Fruit fly (Drosophila melanogaster) whole organism, embryonic: ENCODE data around the gene Pep.
A peak's percentile ranks its signal among the peaks of the same experiment; 100 is the strongest.

ENCODE experiments used
- Asciz ChIP-seq: fragments of 200-800 bp; sonication (Bioruptor generic); optimal IDR thresholded peaks from 2 replicates; lab custom pipeline; 2017; ENCODE audit warnings: missing biosample characterization, mild to moderate bottlenecking, missing genetic modification characterization, missing genetic modification reagents
- B-H1 ChIP-seq: fragments of 200-800 bp; sonication (Bioruptor generic); IDR thresholded peaks from 3 replicates; pipeline ENCODE4 v1.3.6; 2022; ENCODE audit warnings: missing biosample characterization, missing genetic modification characterization
- B-H2 ChIP-seq: fragments of 200-800 bp; sonication (Bioruptor generic); optimal IDR thresholded peaks from 2 replicates; lab custom pipeline; 2018; ENCODE audit warnings: missing biosample characterization, mild to moderate bottlenecking, missing genetic modification characterization
- CG1529 ChIP-seq: fragments of 200-800 bp; sonication (Bioruptor generic); optimal IDR thresholded peaks from 3 replicates; lab custom pipeline; 2018; ENCODE audit warnings: missing biosample characterization, missing genetic modification characterization
- CG16863 ChIP-seq: fragments of 200-800 bp; sonication (Bioruptor generic); optimal IDR thresholded peaks from 3 replicates; lab custom pipeline; 2016; ENCODE audit warnings: missing biosample characterization, missing genetic modification characterization
- CG17328 ChIP-seq: fragments of 200-800 bp; sonication (Bioruptor generic); IDR thresholded peaks from 2 replicates; pipeline ENCODE4 v1.3.6; 2022; ENCODE audit warnings: missing biosample characterization, missing genetic modification characterization
- CG17359 ChIP-seq: fragments of 200-800 bp; sonication (Bioruptor generic); optimal IDR thresholded peaks from 3 replicates; lab custom pipeline; 2018; ENCODE audit warnings: missing biosample characterization, mild to moderate bottlenecking, missing genetic modification characterization, moderate library complexity
- CG17802 ChIP-seq: fragments of 200-800 bp; sonication (Bioruptor generic); optimal IDR thresholded peaks from 2 replicates; lab custom pipeline; 2018; ENCODE audit warnings: missing biosample characterization, mild to moderate bottlenecking, missing genetic modification characterization, moderate library complexity
- CG1832 ChIP-seq: fragments of 200-800 bp; sonication (Bioruptor generic); optimal IDR thresholded peaks from 2 replicates; lab custom pipeline; 2017; ENCODE audit warnings: missing biosample characterization, mild to moderate bottlenecking, missing genetic modification characterization, inconsistent platforms
- CG2116 ChIP-seq: fragments of 200-800 bp; sonication (Bioruptor generic); optimal IDR thresholded peaks from 3 replicates; lab custom pipeline; 2018; ENCODE audit warnings: missing biosample characterization, mild to moderate bottlenecking, missing genetic modification characterization
- CG30020 ChIP-seq: fragments of 200-800 bp; optimal IDR thresholded peaks from 2 replicates; lab custom pipeline; 2019; ENCODE audit warnings: missing biosample characterization, mild to moderate bottlenecking, missing genetic modification characterization, moderate library complexity
- CG30431 ChIP-seq: fragments of 200-800 bp; sonication (Bioruptor generic); optimal IDR thresholded peaks from 2 replicates; lab custom pipeline; 2017; ENCODE audit warnings: missing biosample characterization, missing genetic modification characterization
- CG3065 ChIP-seq: fragments of 200-800 bp; sonication (Bioruptor generic); optimal IDR thresholded peaks from 2 replicates; lab custom pipeline; 2016; ENCODE audit warnings: missing biosample characterization, missing genetic modification characterization
- CG33557 ChIP-seq: fragments of 200-800 bp; sonication (Bioruptor generic); optimal IDR thresholded peaks from 2 replicates; lab custom pipeline; 2019; ENCODE audit warnings: missing biosample characterization, mild to moderate bottlenecking, missing genetic modification characterization, moderate library complexity
- CG3407 ChIP-seq: fragments of 200-800 bp; sonication (Bioruptor generic); optimal IDR thresholded peaks from 2 replicates; lab custom pipeline; 2018; ENCODE audit warnings: missing biosample characterization, mild to moderate bottlenecking, missing genetic modification characterization
- CG3726 ChIP-seq: fragments of 200-800 bp; sonication (Bioruptor generic); IDR thresholded peaks from 3 replicates; pipeline ENCODE4, ENCODE4 v1.3.6; 2022; ENCODE audit warnings: missing biosample characterization, missing genetic modification characterization
- CG5180 ChIP-seq: fragments of 200-800 bp; sonication (Bioruptor generic); optimal IDR thresholded peaks from 3 replicates; lab custom pipeline; 2017; ENCODE audit warnings: missing biosample characterization, missing genetic modification characterization, mild to moderate bottlenecking, moderate library complexity, missing genetic modification reagents
- CG6254 ChIP-seq: fragments of 200-800 bp; sonication (Bioruptor generic); optimal IDR thresholded peaks from 3 replicates; lab custom pipeline; 2017; ENCODE audit warnings: mild to moderate bottlenecking, missing biosample characterization, missing genetic modification reagents, missing genetic modification characterization
- CG6813 ChIP-seq: fragments of 200-800 bp; sonication (Bioruptor generic); optimal IDR thresholded peaks from 2 replicates; lab custom pipeline; 2017; ENCODE audit warnings: missing biosample characterization, missing genetic modification characterization, mild to moderate bottlenecking, moderate library complexity, missing genetic modification reagents
- CG8359 ChIP-seq: fragments of 200-800 bp; sonication (Bioruptor generic); optimal IDR thresholded peaks from 2 replicates; lab custom pipeline; 2017; ENCODE audit warnings: missing biosample characterization, mild to moderate bottlenecking, missing genetic modification characterization, borderline replicate concordance
- CG8944 ChIP-seq: fragments of 200-800 bp; sonication (Bioruptor generic); optimal IDR thresholded peaks from 3 replicates; lab custom pipeline; 2016; ENCODE audit warnings: missing biosample characterization, missing genetic modification characterization
- CoRest ChIP-seq: fragments of 200-800 bp; sonication (Bioruptor generic); optimal IDR thresholded peaks from 3 replicates; lab custom pipeline; 2018; ENCODE audit warnings: missing biosample characterization, mild to moderate bottlenecking, missing genetic modification characterization, moderate library complexity
- HLHmδ ChIP-seq: fragments of 200-800 bp; sonication (Bioruptor generic); optimal IDR thresholded peaks from 2 replicates; lab custom pipeline; 2018; ENCODE audit warnings: missing biosample characterization, mild to moderate bottlenecking, missing genetic modification characterization, moderate library complexity
- Hmx ChIP-seq: fragments of 200-800 bp; sonication (Bioruptor generic); optimal IDR thresholded peaks from 2 replicates; lab custom pipeline; 2016; ENCODE audit warnings: missing biosample characterization, missing genetic modification characterization
- Med ChIP-seq: fragments of 200-800 bp; sonication (Bioruptor generic); peaks from one replicate; lab custom pipeline; 2016; ENCODE audit warnings: missing biosample characterization, missing genetic modification characterization, mild to moderate bottlenecking, inconsistent platforms, moderate library complexity
- NC2α ChIP-seq: fragments of 200-800 bp; sonication (Bioruptor generic); optimal IDR thresholded peaks from 2 replicates; lab custom pipeline; 2016; ENCODE audit warnings: missing biosample characterization, missing genetic modification characterization
- Opbp ChIP-seq: fragments of 200-800 bp; sonication (Bioruptor generic); IDR thresholded peaks from 3 replicates; pipeline ENCODE4 v1.3.6; 2022; ENCODE audit warnings: missing biosample characterization, missing genetic modification characterization; ENCODE audit not compliant: partially characterized antibody
- Pdp1 ChIP-seq, 2 experiments: fragments of 200-800 bp; sonication (Bioruptor generic); optimal IDR thresholded peaks; 3 replicates each; lab custom pipeline; 2016; ENCODE audit warnings: missing biosample characterization in 2 of 2, missing genetic modification characterization in 2 of 2, mild to moderate bottlenecking in 1 of 2, moderate library complexity in 1 of 2
- Ravus ChIP-seq: fragments of 200-800 bp; sonication (Bioruptor generic); IDR thresholded peaks from 2 replicates; pipeline ENCODE4 v1.3.6; 2022; ENCODE audit warnings: missing biosample characterization, missing genetic modification characterization
- Rx ChIP-seq: fragments of 200-800 bp; sonication (Bioruptor generic); IDR thresholded peaks from 2 replicates; pipeline ENCODE4 v1.3.6; 2022; ENCODE audit warnings: missing biosample characterization, missing genetic modification characterization
- Sry-β ChIP-seq: fragments of 200-800 bp; sonication (Bioruptor generic); optimal IDR thresholded peaks from 2 replicates; lab custom pipeline; 2018; ENCODE audit warnings: missing biosample characterization, mild to moderate bottlenecking, missing genetic modification characterization, moderate library complexity
- ac ChIP-seq: fragments of 200-800 bp; sonication (Bioruptor generic); optimal IDR thresholded peaks from 3 replicates; lab custom pipeline; 2017; ENCODE audit warnings: missing biosample characterization, mild to moderate bottlenecking, missing genetic modification characterization
- bowl ChIP-seq: fragments of 200-800 bp; sonication (Bioruptor generic); IDR thresholded peaks from 2 replicates; pipeline ENCODE4 v1.3.6; 2022; ENCODE audit warnings: missing biosample characterization, missing genetic modification characterization
- dan ChIP-seq: fragments of 200-800 bp; sonication (Bioruptor generic); IDR thresholded peaks from 2 replicates; pipeline ENCODE4 v1.3.6; 2022; ENCODE audit warnings: missing biosample characterization, missing genetic modification characterization
- danr ChIP-seq: fragments of 200-800 bp; sonication (Bioruptor generic); IDR thresholded peaks from 2 replicates; pipeline ENCODE4 v1.3.6; 2022; ENCODE audit warnings: missing biosample characterization, missing genetic modification characterization
- dmrt99B ChIP-seq: fragments of 200-800 bp; sonication (Bioruptor generic); optimal IDR thresholded peaks from 2 replicates; lab custom pipeline; 2018; ENCODE audit warnings: missing biosample characterization, mild to moderate bottlenecking, missing genetic modification characterization, moderate library complexity
- fd64A ChIP-seq: fragments of 200-800 bp; sonication (Bioruptor generic); optimal IDR thresholded peaks from 3 replicates; lab custom pipeline; 2018; ENCODE audit warnings: missing biosample characterization, mild to moderate bottlenecking, missing genetic modification characterization
- gro ChIP-seq: fragments of 200-800 bp; sonication (Bioruptor generic); optimal IDR thresholded peaks from 2 replicates; lab custom pipeline; 2016; ENCODE audit warnings: missing biosample characterization, missing genetic modification characterization
- gsb-n ChIP-seq: fragments of 200-800 bp; sonication (Bioruptor generic); optimal IDR thresholded peaks from 3 replicates; lab custom pipeline; 2018; ENCODE audit warnings: missing biosample characterization, mild to moderate bottlenecking, missing genetic modification characterization
- hb ChIP-seq: fragments of 200-800 bp; sonication (Bioruptor generic); IDR thresholded peaks from 3 replicates; pipeline ENCODE4 v1.3.6; 2022; ENCODE audit warnings: missing biosample characterization, missing genetic modification characterization; ENCODE audit not compliant: partially characterized antibody
- inv ChIP-seq: fragments of 200-800 bp; sonication (Bioruptor generic); IDR thresholded peaks from 2 replicates; pipeline ENCODE4 v1.3.6; 2022; ENCODE audit warnings: missing biosample characterization, missing genetic modification characterization; ENCODE audit not compliant: partially characterized antibody
- lilli ChIP-seq: fragments of 200-800 bp; sonication (Bioruptor generic); optimal IDR thresholded peaks from 3 replicates; lab custom pipeline; 2016; ENCODE audit warnings: missing biosample characterization, missing genetic modification characterization
- luna ChIP-seq: fragments of 200-800 bp; sonication (Bioruptor generic); optimal IDR thresholded peaks from 2 replicates; lab custom pipeline; 2016; ENCODE audit warnings: missing biosample characterization, missing genetic modification characterization
- org-1 ChIP-seq: fragments of 200-800 bp; sonication (Bioruptor generic); optimal IDR thresholded peaks from 2 replicates; lab custom pipeline; 2017; ENCODE audit warnings: missing biosample characterization, missing genetic modification characterization
- sc ChIP-seq, 3 experiments: fragments of >200 bp in 2 of 3; fragments of 200-800 bp in 1 of 3; sonication (Bioruptor generic) in 1 of 3; optimal IDR thresholded peaks; 2 replicates in 2 of 3; 3 replicates in 1 of 3; lab custom pipeline; 2017; ENCODE audit warnings: mild to moderate bottlenecking in 1 of 3, missing biosample characterization in 1 of 3, missing genetic modification characterization in 1 of 3, missing genetic modification reagents in 1 of 3
- sd ChIP-seq: fragments of 200-800 bp; sonication (Bioruptor generic); optimal IDR thresholded peaks from 3 replicates; lab custom pipeline; 2018; ENCODE audit warnings: missing biosample characterization, mild to moderate bottlenecking, missing genetic modification characterization, moderate library complexity
- so ChIP-seq: fragments of 200-800 bp; sonication (Bioruptor generic); IDR thresholded peaks from 3 replicates; pipeline ENCODE4 v1.3.6; 2022; ENCODE audit warnings: missing biosample characterization, missing genetic modification characterization
- stwl ChIP-seq: fragments of 200-800 bp; sonication (Bioruptor generic); optimal IDR thresholded peaks from 3 replicates; lab custom pipeline; 2018; ENCODE audit warnings: missing biosample characterization, mild to moderate bottlenecking, missing genetic modification characterization, moderate library complexity

The Pep gene

dm6 chr3L:17656716-17657395 lies 12.0 kb upstream of the Pep start (continued):
- TF ChIP-seq HLHmδ (GFP tag; lab: Kevin White, UChicago) (peak; percentile 78), CG30020 (tag; lab: Kevin White, UChicago) (no peak), sc (optimal IDR thresholded peaks at IDR 0.05; lab: Kevin White, UChicago) (no peak), sc (GFP tag; optimal IDR thresholded peaks at IDR 0.05; lab: Kevin White, UChicago) (peak; percentile 28), lilli (GFP tag; lab: Kevin White, UChicago) (no peak), NC2α (GFP tag; lab: Kevin White, UChicago) (no peak), CG3726 (GFP tag; lab: Robert Waterston, UW) (0 out of 3 replicates have a peak, but pooled peaks have one; percentile 42), Asciz (GFP tag; lab: Kevin White, UChicago) (peak; percentile 58), CG17328 (GFP tag; lab: Robert Waterston, UW) (peak; percentile 26; the same call in 1 of the 2 replicates), ac (GFP tag; lab: Kevin White, UChicago) (peak; percentile 17), stwl (tag; lab: Kevin White, UChicago) (no peak), org-1 (GFP tag; lab: Kevin White, UChicago) (peak; percentile 19), Ravus (GFP tag; lab: Robert Waterston, UW) (no peak), B-H1 (GFP tag; lab: Robert Waterston, UW) (no peak), CG5180 (no peak), Med (GFP tag; lab: Kevin White, UChicago) (peak; percentile 65), so (0 out of 3 replicates have a peak, but pooled peaks have one; percentile 8), CG17802 (tag; lab: Kevin White, UChicago) (no peak), dmrt99B (tag; lab: Kevin White, UChicago) (no peak), CG16863 (GFP tag; lab: Kevin White, UChicago) (no peak), CG2116 (GFP tag; lab: Kevin White, UChicago) (no peak), dan (no peak), gro (GFP tag; lab: Kevin White, UChicago) (no peak), fd64A (peak; percentile 62), sd (tag; lab: Kevin White, UChicago) (peak; percentile 1), luna (GFP tag; lab: Kevin White, UChicago) (no peak), CG1529 (peak; percentile 20), bowl (GFP tag; lab: Robert Waterston, UW) (no peak), B-H2 (no peak), CG1832 (GFP tag; lab: Kevin White, UChicago) (no peak), CG17359 (tag; lab: Kevin White, UChicago) (peak; percentile 45), CG8944 (GFP tag; lab: Kevin White, UChicago) (no peak), Opbp (GFP tag; lab: Robert Waterston, UW) (no peak), CG3065 (GFP tag; lab: Kevin White, UChicago) (no peak), Hmx (GFP tag; lab: Kevin White, UChicago) (no peak), gsb-n (tag; lab: Kevin White, UChicago) (peak; percentile 26), Pdp1 (GFP tag; optimal IDR thresholded peaks at IDR 0.05; lab: Kevin White, UChicago) (peak in 1 of 2 experiments; percentile 38), Rx (GFP tag; lab: Robert Waterston, UW) (no peak), danr (GFP tag; lab: Robert Waterston, UW) (no peak), CoRest (no peak), CG6254 (GFP tag; lab: Kevin White, UChicago) (no peak), Sry-β (GFP tag; lab: Kevin White, UChicago) (no peak), CG30431 (GFP tag; lab: Kevin White, UChicago) (no peak), CG6813 (GFP tag; lab: Kevin White, UChicago) (peak; percentile 45), CG33557 (GFP tag; lab: Kevin White, UChicago) (peak; percentile 29), CG3407 (GFP tag; lab: Kevin White, UChicago) (peak; percentile 24), inv (GFP tag; lab: Robert Waterston, UW) (no peak), CG8359 (GFP tag; lab: Kevin White, UChicago) (peak; percentile 29), hb (GFP tag; lab: Robert Waterston, UW) (no peak)
